Worm (Caenorhabditis elegans) whole organism, mixed stage, embryonic: ENCODE results near the gene ubc-26.
A peak's percentile ranks its signal among the peaks of the same experiment; 100 is the strongest.

Experiments used
- ceh-43 ChIP-seq: fragments of 200-800 bp; sonication (Bioruptor generic); optimal IDR thresholded peaks from 2 replicates; lab custom pipeline; 2018; ENCODE audit warnings: mild to moderate bottlenecking, missing genetic modification characterization, moderate library complexity, missing compliant biosample characterization
- ces-1 ChIP-seq: fragments of 150-350 bp; optimal IDR thresholded peaks from 2 replicates; lab custom pipeline; 2014; ENCODE audit warnings: missing biosample characterization, missing genetic modification reagents, missing genetic modification characterization
- ham-2 ChIP-seq: fragments of 200-800 bp; sonication (Bioruptor generic); optimal IDR thresholded peaks from 2 replicates; lab custom pipeline; 2018; ENCODE audit warnings: mild to moderate bottlenecking, missing genetic modification characterization, missing compliant biosample characterization
- mep-1 ChIP-seq: fragments of 150-350 bp; optimal IDR thresholded peaks from 2 replicates; lab custom pipeline; 2017; ENCODE audit warnings: missing biosample characterization, missing genetic modification reagents, missing genetic modification characterization, inconsistent platforms
- nhr-12 ChIP-seq: fragments of 150-350 bp; optimal IDR thresholded peaks from 2 replicates; lab custom pipeline; 2014; ENCODE audit warnings: missing biosample characterization, missing genetic modification characterization
- nhr-237 ChIP-seq: fragments of 150-350 bp; optimal IDR thresholded peaks from 2 replicates; lab custom pipeline; 2014; ENCODE audit warnings: missing biosample characterization, missing genetic modification characterization
- nhr-76 ChIP-seq: sonication (generic microtip); optimal IDR thresholded peaks from 2 replicates; lab custom pipeline; 2017; ENCODE audit warnings: missing biosample characterization, missing genetic modification characterization
- pha-4 ChIP-seq: fragments of 150-350 bp; optimal IDR thresholded peaks from 2 replicates; lab custom pipeline; 2018; ENCODE audit warnings: missing biosample characterization, missing genetic modification reagents, missing genetic modification characterization
- unc-39 ChIP-seq: fragments of 150-350 bp; optimal IDR thresholded peaks from 2 replicates; lab custom pipeline; 2014; ENCODE audit warnings: missing biosample characterization, missing genetic modification characterization

- TF ChIP-seq nhr-237 (tag; lab: Kevin White, UChicago), result no peak
- TF ChIP-seq ham-2 (GFP tag; lab: Kevin White, UChicago), result peak; percentile 23
- TF ChIP-seq pha-4, result no peak
- no peak for TF ChIP-seq nhr-76
- TF ChIP-seq nhr-12, result no peak
- TF ChIP-seq unc-39 (tag; lab: Kevin White, UChicago), result no peak
- TF ChIP-seq ces-1 (GFP tag; lab: Kevin White, UChicago), result no peak
- no peak for TF ChIP-seq mep-1 (tag; lab: Kevin White, UChicago)
- TF ChIP-seq ceh-43, result no peak
Measured at ce11 chrII:2862557-2863035, 37.6 kb downstream of the ubc-26 start.
